Worm (Caenorhabditis elegans): ENCODE results near the gene mrpl-4.
A peak's percentile ranks its signal among the peaks of the same experiment; 100 is the strongest.

The mrpl-4 gene

DNA sequence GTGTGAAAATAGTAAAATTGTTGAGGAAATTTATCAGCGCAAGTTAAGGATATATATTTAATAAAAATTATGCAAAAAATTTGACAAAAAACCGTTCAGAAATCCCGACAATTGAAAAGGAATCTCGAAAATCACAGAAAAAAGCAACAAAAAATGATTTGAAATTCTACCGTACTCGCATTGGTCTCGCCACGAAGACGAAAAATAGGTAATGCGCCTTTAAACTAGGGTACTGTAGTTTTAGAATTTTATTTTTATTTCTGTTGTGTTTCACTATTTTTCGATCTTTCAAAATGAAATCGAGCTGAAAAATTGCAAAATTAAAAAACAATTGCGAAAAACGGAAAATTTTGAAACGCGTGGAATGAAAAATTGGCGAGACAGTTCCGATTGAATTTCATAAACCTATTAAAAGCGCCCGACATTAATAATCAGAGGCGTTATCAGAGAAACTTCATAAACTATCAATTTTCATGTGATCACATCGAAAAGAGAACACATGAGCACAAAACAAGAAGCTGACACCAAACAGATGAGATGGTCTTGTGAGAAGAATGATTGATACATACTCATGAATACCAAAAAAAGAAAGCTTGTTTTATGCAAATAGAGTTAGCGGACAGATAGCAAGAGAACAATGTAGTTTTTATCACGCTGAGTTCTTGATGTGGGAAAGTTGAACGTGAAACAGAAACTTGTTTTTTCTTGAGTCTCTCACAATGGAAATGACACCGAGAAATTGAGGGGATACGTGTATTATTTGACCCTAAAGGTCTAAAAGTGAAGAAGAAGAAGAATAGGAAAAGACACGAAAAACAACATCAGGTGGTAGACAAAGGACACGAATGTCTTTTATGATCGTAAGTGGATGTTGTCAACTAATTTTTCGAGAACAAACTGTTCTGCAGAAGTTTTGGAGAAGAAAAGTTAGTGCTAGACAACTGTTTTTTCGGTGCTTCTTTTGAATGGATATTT lies 41.9 kb upstream of the mrpl-4 start (continued):
- no peak for TF ChIP-seq bed-2 (GFP tag; IDR thresholded peaks at IDR 0.05)
- TF ChIP-seq madf-8 (GFP tag; conservative IDR thresholded peaks at IDR 0.05) = peak; percentile 64
- peak; percentile 86 for TF ChIP-seq F33H1.4 (GFP tag; IDR thresholded peaks at IDR 0.05)
- no peak for TF ChIP-seq ceh-58 (GFP tag; IDR thresholded peaks at IDR 0.05)
- TF ChIP-seq Y53G8AR.9 (GFP tag; conservative IDR thresholded peaks at IDR 0.05) = no peak
- no peak for TF ChIP-seq ccch-3 (GFP tag; optimal IDR thresholded peaks at IDR 0.05)
- TF ChIP-seq madf-6 (GFP tag; IDR thresholded peaks at IDR 0.05) = peak; percentile 84
- peak; percentile 20 for TF ChIP-seq atf-7 (tag; optimal IDR thresholded peaks at IDR 0.05)
- TF ChIP-seq pha-4 (tag; optimal IDR thresholded peaks at IDR 0.05) = peak; percentile 55
- no peak for TF ChIP-seq C17E4.6 (GFP tag; IDR thresholded peaks at IDR 0.05)
- no peak for TF ChIP-seq F22D6.2 (tag; optimal IDR thresholded peaks at IDR 0.05)
- no peak for TF ChIP-seq tlf-1 (GFP tag; optimal IDR thresholded peaks at IDR 0.05)
- TF ChIP-seq ztf-22 (GFP tag; optimal IDR thresholded peaks at IDR 0.05) = peak; percentile 32
- TF ChIP-seq unc-62 (GFP tag; optimal IDR thresholded peaks at IDR 0.05) = peak; percentile 65
- no peak for TF ChIP-seq efl-1 (GFP tag; optimal IDR thresholded peaks at IDR 0.05)
- no peak for TF ChIP-seq unc-130 (GFP tag; optimal IDR thresholded peaks at IDR 0.05)
- TF ChIP-seq fkh-3 (tag; optimal IDR thresholded peaks at IDR 0.05) = no peak
- TF ChIP-seq nfyb-1 (GFP tag; IDR thresholded peaks at IDR 0.05) = no peak
- TF ChIP-seq dpl-1 (GFP tag; optimal IDR thresholded peaks at IDR 0.05) = no peak
- no peak for TF ChIP-seq ceh-100 (GFP tag; IDR thresholded peaks at IDR 0.05)
- no peak for TF ChIP-seq hmg-1.2 (GFP tag; IDR thresholded peaks at IDR 0.05)
- peak; percentile 9 for TF ChIP-seq nhr-90 (tag; optimal IDR thresholded peaks at IDR 0.05)
- no peak for TF ChIP-seq nhr-179 (tag; optimal IDR thresholded peaks at IDR 0.05)
- TF ChIP-seq tbp1 (GFP tag; optimal IDR thresholded peaks at IDR 0.05) = no peak
- TF ChIP-seq let-607 (tag; optimal IDR thresholded peaks at IDR 0.05) = no peak
- no peak for TF ChIP-seq lin-35 (GFP tag; optimal IDR thresholded peaks at IDR 0.05)
- TF ChIP-seq D2030.7 (GFP tag; IDR thresholded peaks at IDR 0.05) = no peak
- TF ChIP-seq madf-3 (GFP tag; IDR thresholded peaks at IDR 0.05) = no peak
- TF ChIP-seq madf-10 (tag; optimal IDR thresholded peaks at IDR 0.05) = no peak
- TF ChIP-seq gei-17 (GFP tag; optimal IDR thresholded peaks at IDR 0.05) = no peak
- no peak for TF ChIP-seq chd-7 (tag; optimal IDR thresholded peaks at IDR 0.05)
- TF ChIP-seq nfya-2 (GFP tag; IDR thresholded peaks at IDR 0.05) = no peak
- TF ChIP-seq die-1 (tag; optimal IDR thresholded peaks at IDR 0.05) = no peak
- TF ChIP-seq pbrm-1 (GFP tag; IDR thresholded peaks at IDR 0.05) = 0 out of 2 replicates have a peak, but pooled peaks have one; percentile 8
- TF ChIP-seq F39B2.1 (GFP tag; IDR thresholded peaks at IDR 0.05) = no peak
- TF ChIP-seq hsf-1 (GFP tag; IDR thresholded peaks at IDR 0.05) = no peak
- no peak for TF ChIP-seq rec-8 (tag; optimal IDR thresholded peaks at IDR 0.05)
- no peak for TF ChIP-seq mes-4 (tag; optimal IDR thresholded peaks at IDR 0.05)
- no peak for TF ChIP-seq snpc-1.1 (tag; optimal IDR thresholded peaks at IDR 0.05; ENCODE audit: insufficient read depth)
- no peak for TF ChIP-seq repo-1 (tag; optimal IDR thresholded peaks at IDR 0.05)
- no peak for TF ChIP-seq mxl-1 (tag; optimal IDR thresholded peaks at IDR 0.05)
- TF ChIP-seq nhr-27 (tag; optimal IDR thresholded peaks at IDR 0.05) = no peak
- TF ChIP-seq cebp-2 (GFP tag; IDR thresholded peaks at IDR 0.05) = no peak
- no peak for TF ChIP-seq hrde-1 (tag; optimal IDR thresholded peaks at IDR 0.05; ENCODE audit: borderline replicate concordance)
- no peak for TF ChIP-seq ztf-6 (GFP tag; IDR thresholded peaks at IDR 0.05)
- TF ChIP-seq Y53F4B.3 (GFP tag; IDR thresholded peaks at IDR 0.05) = no peak
- no peak for TF ChIP-seq attf-6 (GFP tag; IDR thresholded peaks at IDR 0.05)

All from whole organism, young adult.